Worm (Caenorhabditis elegans): ENCODE data around the gene aqp-7.

- TF ChIP-seq pag-3 (tag; optimal IDR thresholded peaks at IDR 0.05; ENCODE audit: borderline replicate concordance) (no peak), fkh-6 (tag; optimal IDR thresholded peaks at IDR 0.05) (no peak), tbx-2 (tag; optimal IDR thresholded peaks at IDR 0.05) (no peak), lin-11 (tag; optimal IDR thresholded peaks at IDR 0.05) (no peak), nfya-1 (tag; optimal IDR thresholded peaks at IDR 0.05) (no peak), ceh-48 (tag; optimal IDR thresholded peaks at IDR 0.05) (no peak), ttx-3 (tag; optimal IDR thresholded peaks at IDR 0.05) (no peak), ceh-19 (GFP tag; optimal IDR thresholded peaks at IDR 0.05) (no peak), dmd-4 (tag; optimal IDR thresholded peaks at IDR 0.05; ENCODE audit: borderline replicate concordance) (no peak)
Measured at ce11 chrX:3051315-3051993, 26.6 kb downstream of the aqp-7 start.

Measured in whole organism, late embryonic.